Worm (Caenorhabditis elegans): Measurements from ENCODE around the gene ddo-1.

ddo-1 gene

ce11 chrV:17767249-17767648, 9.8 kb downstream of the ddo-1 start, which contains the start of gene srh-284:
Gene srh-284 (plus strand): TSS chrV:17767549.
- TF ChIP-seq ceh-83 (GFP tag; optimal IDR thresholded peaks at IDR 0.05) (no peak), unc-62 (GFP tag; optimal IDR thresholded peaks at IDR 0.05) (no peak), ces-1 (GFP tag; optimal IDR thresholded peaks at IDR 0.05) (no peak)

DNA sequence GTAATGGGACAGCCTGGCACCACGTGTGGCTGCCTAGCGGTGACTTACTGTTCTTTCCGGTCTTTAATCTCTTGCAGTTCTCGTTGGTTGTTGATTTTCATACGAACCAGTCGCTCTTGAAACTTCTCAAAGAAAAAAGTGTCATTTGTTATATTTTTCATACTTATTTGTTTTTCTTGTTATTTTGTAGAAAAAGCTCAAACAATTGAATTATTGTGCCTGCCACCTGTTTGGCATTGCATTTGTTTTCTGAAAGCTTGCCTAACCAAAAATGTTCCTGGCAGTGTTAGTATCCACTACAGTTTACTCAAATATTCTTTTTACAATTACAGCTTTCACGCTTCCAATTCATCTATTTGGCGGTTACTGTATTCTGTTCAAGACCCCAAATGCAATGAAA, 11.9 kb downstream of the ddo-1 start, which contains the start of the genes C47A10.16 and srh-283:
TSS of gene C47A10.16 (minus strand) at position 101 of the 400 bp plus-strand sequence.
TSS of gene srh-283 (plus strand) at position 272 of the 400 bp plus-strand sequence.
- TF ChIP-seq sptf-1 (tag; optimal IDR thresholded peaks at IDR 0.05) (no peak), ham-2 (GFP tag; optimal IDR thresholded peaks at IDR 0.05) (no peak), unc-120 (tag; optimal IDR thresholded peaks at IDR 0.05; ENCODE audit: poor library complexity, severe bottlenecking) (no peak), elt-1 (tag; optimal IDR thresholded peaks at IDR 0.05; ENCODE audit: borderline replicate concordance, insufficient read depth) (no peak), nhr-237 (tag; optimal IDR thresholded peaks at IDR 0.05) (no peak)

ce11 chrV:17755592-17755991, 21.4 kb downstream of the ddo-1 start, which contains the start of gene pgp-9:
Gene pgp-9 (plus strand): TSS chrV:17755892.
- TF ChIP-seq elt-1 (tag; optimal IDR thresholded peaks at IDR 0.05; ENCODE audit: borderline replicate concordance, insufficient read depth), result no peak
- no peak for TF ChIP-seq lin-13 (tag; optimal IDR thresholded peaks at IDR 0.05)
- TF ChIP-seq mep-1 (tag; optimal IDR thresholded peaks at IDR 0.05), result no peak
- no peak for TF ChIP-seq tbx-8 (GFP tag; optimal IDR thresholded peaks at IDR 0.05)

DNA sequence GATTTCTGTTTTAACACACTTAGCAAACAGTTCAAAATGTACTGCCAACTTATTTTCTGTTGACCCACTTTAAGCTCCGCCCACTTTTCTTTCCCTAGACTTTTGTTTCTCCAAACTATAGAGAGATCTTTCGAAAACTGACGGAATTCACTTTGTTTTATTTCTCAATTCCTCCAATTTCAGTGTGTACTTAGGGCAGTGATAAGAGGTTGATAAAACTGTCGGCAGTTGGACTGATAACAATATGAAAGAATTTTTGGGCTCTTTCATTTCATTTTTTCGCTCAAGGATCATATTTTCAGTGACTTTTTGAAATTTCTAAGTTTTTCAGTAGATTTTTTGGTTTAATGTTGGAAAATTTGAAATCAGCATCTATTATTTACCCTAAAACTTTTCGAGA, 22.0 kb downstream of the ddo-1 start:
- TF ChIP-seq sem-2 (GFP tag; optimal IDR thresholded peaks at IDR 0.05) (no peak), ces-1 (GFP tag; optimal IDR thresholded peaks at IDR 0.05) (no peak), ceh-83 (GFP tag; optimal IDR thresholded peaks at IDR 0.05) (no peak), ham-2 (GFP tag; optimal IDR thresholded peaks at IDR 0.05) (no peak), blmp-1 (tag; optimal IDR thresholded peaks at IDR 0.05) (no peak), ztf-11 (tag; optimal IDR thresholded peaks at IDR 0.05) (no peak), unc-39 (tag; optimal IDR thresholded peaks at IDR 0.05) (no peak), elt-3 (tag; optimal IDR thresholded peaks at IDR 0.05) (no peak), unc-62 (GFP tag; optimal IDR thresholded peaks at IDR 0.05) (no peak), zip-8 (tag; optimal IDR thresholded peaks at IDR 0.05) (no peak), ceh-43 (GFP tag; optimal IDR thresholded peaks at IDR 0.05) (no peak), M03D4.4 (tag; optimal IDR thresholded peaks at IDR 0.05) (no peak), drap-1 (GFP tag; optimal IDR thresholded peaks at IDR 0.05) (no peak), nhr-28 (tag; optimal IDR thresholded peaks at IDR 0.05) (no peak), nhr-237 (tag; optimal IDR thresholded peaks at IDR 0.05) (no peak)

- TF ChIP-seq hlh-1 (tag; optimal IDR thresholded peaks at IDR 0.05) (no peak), unc-120 (tag; optimal IDR thresholded peaks at IDR 0.05; ENCODE audit: poor library complexity, severe bottlenecking) (no peak), sptf-1 (tag; optimal IDR thresholded peaks at IDR 0.05) (no peak), mab-5 (tag; optimal IDR thresholded peaks at IDR 0.05) (no peak), snpc-4 (tag; optimal IDR thresholded peaks at IDR 0.05) (no peak), sem-2 (GFP tag; optimal IDR thresholded peaks at IDR 0.05) (no peak), lin-32 (GFP tag; optimal IDR thresholded peaks at IDR 0.05) (no peak), elt-3 (tag; optimal IDR thresholded peaks at IDR 0.05) (no peak), mls-2 (tag; optimal IDR thresholded peaks at IDR 0.05) (no peak), bed-3 (GFP tag; optimal IDR thresholded peaks at IDR 0.05) (no peak), tbx-8 (GFP tag; optimal IDR thresholded peaks at IDR 0.05) (no peak), nhr-12 (tag; optimal IDR thresholded peaks at IDR 0.05) (no peak), ham-2 (GFP tag; optimal IDR thresholded peaks at IDR 0.05) (no peak), ceh-39 (tag; optimal IDR thresholded peaks at IDR 0.05) (no peak), nhr-2 (tag; optimal IDR thresholded peaks at IDR 0.05) (no peak), unc-39 (tag; optimal IDR thresholded peaks at IDR 0.05) (no peak), ceh-43 (GFP tag; optimal IDR thresholded peaks at IDR 0.05) (no peak), lin-13 (tag; optimal IDR thresholded peaks at IDR 0.05) (no peak), pha-4 (tag; optimal IDR thresholded peaks at IDR 0.05) (no peak)
Measured at ce11 chrV:17752340-17752739, 24.7 kb downstream of the ddo-1 start.

DNA sequence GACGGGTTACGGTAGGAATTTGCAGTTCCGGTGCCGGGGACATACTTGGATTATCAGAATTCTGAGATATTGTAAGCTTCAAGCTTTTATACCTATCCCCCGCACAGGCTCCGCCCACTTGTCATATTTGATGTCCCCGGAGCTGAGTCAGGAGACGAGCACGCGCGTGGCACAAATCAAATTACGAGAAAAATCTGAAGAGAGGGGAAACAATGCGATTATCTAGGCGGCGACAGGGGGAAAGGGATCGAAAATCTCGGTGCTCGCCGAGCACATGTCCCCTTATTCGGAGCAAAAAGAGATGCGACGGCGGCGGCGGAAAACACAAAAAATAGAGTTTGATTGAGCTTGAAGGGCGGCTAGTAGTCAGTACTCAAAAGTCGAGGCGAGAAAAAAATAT, 27.8 kb downstream of the ddo-1 start, which contains the start of gene R12G8.1:
TSS of gene R12G8.1 (minus strand) at position 63 of the 400 bp plus-strand sequence.
- TF ChIP-seq drap-1 (GFP tag; optimal IDR thresholded peaks at IDR 0.05) (peak; percentile 44), blmp-1 (tag; optimal IDR thresholded peaks at IDR 0.05) (no peak), ces-1 (GFP tag; optimal IDR thresholded peaks at IDR 0.05) (peak; percentile 82), ceh-39 (tag; optimal IDR thresholded peaks at IDR 0.05) (no peak), elt-1 (tag; optimal IDR thresholded peaks at IDR 0.05; ENCODE audit: borderline replicate concordance, insufficient read depth) (no peak), zip-8 (tag; optimal IDR thresholded peaks at IDR 0.05) (no peak), elt-3 (tag; optimal IDR thresholded peaks at IDR 0.05) (no peak), nhr-2 (tag; optimal IDR thresholded peaks at IDR 0.05) (no peak), nhr-76 (tag; optimal IDR thresholded peaks at IDR 0.05) (no peak), flh-1 (GFP tag; optimal IDR thresholded peaks at IDR 0.05) (no peak), nhr-12 (tag; optimal IDR thresholded peaks at IDR 0.05) (no peak), mep-1 (tag; optimal IDR thresholded peaks at IDR 0.05) (no peak)

Measured in whole organism, mixed stage, embryonic.